Fruit fly (Drosophila melanogaster): ENCODE measurements around the gene Ptp99A.

The Ptp99A gene

DNA sequence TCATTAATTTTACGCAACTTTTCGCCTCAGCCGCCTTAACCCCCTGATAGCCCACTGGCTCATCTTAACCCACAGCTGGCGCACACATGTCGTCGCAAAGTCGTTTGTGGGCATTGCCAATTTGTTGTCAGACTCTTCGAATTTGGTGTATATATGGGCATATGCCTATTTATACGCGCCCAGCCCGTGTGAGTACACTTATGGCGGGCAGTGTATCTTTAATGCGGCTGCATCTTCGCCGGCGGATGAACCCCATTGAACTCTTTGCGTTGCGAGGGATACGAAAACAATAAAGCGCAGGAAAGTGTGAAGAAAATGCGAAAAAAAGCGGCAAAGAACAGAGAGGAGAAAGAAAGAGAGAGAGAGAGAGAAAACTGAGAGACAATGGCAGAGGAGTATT is 83.6 kb downstream of the Ptp99A start:
- TF ChIP-seq lz (GFP tag; optimal IDR thresholded peaks at IDR 0.05) (peak; percentile 48), Eip78C (GFP tag) (peak; percentile 65), CG32006 (GFP tag; optimal IDR thresholded peaks at IDR 0.05) (peak; percentile 28), CG11294 (GFP tag; IDR thresholded peaks at IDR 0.05) (no peak), CG11902 (GFP tag; optimal IDR thresholded peaks at IDR 0.05) (no peak), CG34406 (GFP tag; optimal IDR thresholded peaks at IDR 0.05) (no peak), CG6792 (GFP tag; optimal IDR thresholded peaks at IDR 0.05) (peak; percentile 14), CG31627 (GFP tag; optimal IDR thresholded peaks at IDR 0.05) (peak; percentile 55), CG10631 (GFP tag; optimal IDR thresholded peaks at IDR 0.05) (peak; percentile 48), Gug (GFP tag; IDR thresholded peaks at IDR 0.05) (no peak), Sox102F (GFP tag; optimal IDR thresholded peaks at IDR 0.05) (peak; percentile 30), fd59A (GFP tag; optimal IDR thresholded peaks at IDR 0.05) (no peak), Sox15 (GFP tag; optimal IDR thresholded peaks at IDR 0.05) (peak; percentile 10), CG15336 (GFP tag; IDR thresholded peaks at IDR 0.05) (0 out of 2 replicates have a peak, but pooled peaks have one; percentile 12), Ets21C (GFP tag; optimal IDR thresholded peaks at IDR 0.05) (peak; percentile 7), Hr39 (GFP tag; optimal IDR thresholded peaks at IDR 0.05) (peak; percentile 54), salr (GFP tag; optimal IDR thresholded peaks at IDR 0.05) (no peak), CG8632 (GFP tag; optimal IDR thresholded peaks at IDR 0.05) (peak; percentile 8), pdm3 (GFP tag; optimal IDR thresholded peaks at IDR 0.05) (peak; percentile 55), fkh (GFP tag; optimal IDR thresholded peaks at IDR 0.05) (no peak), Hr4 (GFP tag; optimal IDR thresholded peaks at IDR 0.05) (no peak), CG7368 (GFP tag; optimal IDR thresholded peaks at IDR 0.05) (peak; percentile 15), ss (GFP tag; optimal IDR thresholded peaks at IDR 0.05) (no peak), CG8119 (GFP tag; IDR thresholded peaks at IDR 0.05) (no peak), OdsH (GFP tag; optimal IDR thresholded peaks at IDR 0.05) (peak; percentile 22), Eip93F (GFP tag; optimal IDR thresholded peaks at IDR 0.05) (no peak), cyc (GFP tag; optimal IDR thresholded peaks at IDR 0.05) (peak; percentile 57), net (GFP tag; optimal IDR thresholded peaks at IDR 0.05) (peak; percentile 20), Lpt (GFP tag; optimal IDR thresholded peaks at IDR 0.05) (no peak), CG8319 (GFP tag; optimal IDR thresholded peaks at IDR 0.05) (peak; percentile 12), CG10669 (GFP tag; optimal IDR thresholded peaks at IDR 0.05) (peak; percentile 23), CG1621 (tag; optimal IDR thresholded peaks at IDR 0.05) (peak; percentile 27), Blimp-1 (GFP tag; optimal IDR thresholded peaks at IDR 0.05) (no peak), topi (GFP tag; optimal IDR thresholded peaks at IDR 0.05) (peak; percentile 42), svp (GFP tag) (peak; percentile 90), CG6854 (GFP tag; optimal IDR thresholded peaks at IDR 0.05) (no peak), dsx (GFP tag; optimal IDR thresholded peaks at IDR 0.05; ENCODE audit: poor library complexity, severe bottlenecking) (peak; percentile 5), spab (GFP tag; optimal IDR thresholded peaks at IDR 0.05) (no peak), CG3919 (GFP tag; optimal IDR thresholded peaks at IDR 0.05) (peak; percentile 39), Eip75B (GFP tag; optimal IDR thresholded peaks at IDR 0.05) (peak; percentile 55), esn (GFP tag; optimal IDR thresholded peaks at IDR 0.05) (peak; percentile 44), achi (GFP tag; optimal IDR thresholded peaks at IDR 0.05) (peak; percentile 21), Sox14 (GFP tag; optimal IDR thresholded peaks at IDR 0.05) (peak; percentile 27), CG9139 (GFP tag; optimal IDR thresholded peaks at IDR 0.05) (no peak), eg (GFP tag; IDR thresholded peaks at IDR 0.05) (0 out of 3 replicates have a peak, but pooled peaks have one; percentile 25), Smox (GFP tag; optimal IDR thresholded peaks at IDR 0.05) (peak; percentile 41), dac (GFP tag; optimal IDR thresholded peaks at IDR 0.05) (no peak), CG16779 (tag; optimal IDR thresholded peaks at IDR 0.05) (no peak), Met (GFP tag; optimal IDR thresholded peaks at IDR 0.05) (peak; percentile 54), CG6163 (GFP tag; IDR thresholded peaks at IDR 0.05) (peak; percentile 64; the same call in 2 of the 3 replicates), CG11762 (GFP tag; optimal IDR thresholded peaks at IDR 0.05; ENCODE audit: insufficient read depth) (no peak), acj6 (GFP tag; optimal IDR thresholded peaks at IDR 0.05) (no peak)
